Worm (Caenorhabditis elegans): ENCODE results near the gene F42G2.2.

F42G2.2 gene

DNA sequence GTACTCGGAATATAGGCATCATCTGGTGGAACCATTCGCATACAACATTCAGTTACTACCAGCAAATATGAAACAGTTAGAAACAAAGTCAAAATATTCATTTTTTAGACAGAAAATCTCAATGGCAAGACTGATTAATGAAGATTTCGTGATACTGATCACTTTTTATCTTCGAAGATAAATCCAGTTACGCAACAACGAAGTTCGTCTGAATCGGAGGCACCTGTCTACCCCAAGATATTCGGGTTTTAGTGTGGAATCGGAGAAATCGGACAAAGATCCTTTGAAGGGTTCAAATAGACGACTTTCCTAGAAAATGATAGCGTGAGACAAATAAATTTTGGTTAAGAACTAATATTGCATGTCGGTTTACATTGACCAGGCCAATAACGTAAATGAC is 26.1 kb upstream of the F42G2.2 start, which contains the start of gene F16G10.13:
Gene F16G10.13, minus strand, starts transcription at position 101 of the 400 bp plus-strand sequence.
- TF ChIP-seq egrh-3 (GFP tag; IDR thresholded peaks at IDR 0.05), result no peak
- no peak for TF ChIP-seq ceh-100 (GFP tag; IDR thresholded peaks at IDR 0.05)
- no peak for TF ChIP-seq Y79H2A.3 (GFP tag; conservative IDR thresholded peaks at IDR 0.05)
- TF ChIP-seq ZK185.1 (tag; optimal IDR thresholded peaks at IDR 0.05; ENCODE audit: poor library complexity, severe bottlenecking), result no peak
- TF ChIP-seq egl-44 (GFP tag; IDR thresholded peaks at IDR 0.05), result no peak
- no peak for TF ChIP-seq F33H1.4 (GFP tag; IDR thresholded peaks at IDR 0.05)
- no peak for TF ChIP-seq unc-130 (GFP tag; optimal IDR thresholded peaks at IDR 0.05)
- TF ChIP-seq F55B11.4 (tag; optimal IDR thresholded peaks at IDR 0.05; ENCODE audit: borderline replicate concordance, insufficient read depth), result no peak
- TF ChIP-seq B0019.2 (GFP tag; conservative IDR thresholded peaks at IDR 0.05), result no peak
- no peak for TF ChIP-seq somi-1 (GFP tag; optimal IDR thresholded peaks at IDR 0.05)
- no peak for TF ChIP-seq ccch-3 (GFP tag; optimal IDR thresholded peaks at IDR 0.05)
- TF ChIP-seq attf-5 (GFP tag; optimal IDR thresholded peaks at IDR 0.05), result no peak
- TF ChIP-seq hmg-20 (GFP tag; IDR thresholded peaks at IDR 0.05), result no peak
- TF ChIP-seq nhr-90 (tag; optimal IDR thresholded peaks at IDR 0.05), result no peak
- no peak for TF ChIP-seq rcor-1 (GFP tag; IDR thresholded peaks at IDR 0.05)
- no peak for TF ChIP-seq F57A8.1 (GFP tag; optimal IDR thresholded peaks at IDR 0.05)
- no peak for TF ChIP-seq lsl-1 (GFP tag; optimal IDR thresholded peaks at IDR 0.05)
- no peak for TF ChIP-seq dpff-1 (tag; optimal IDR thresholded peaks at IDR 0.05)

DNA sequence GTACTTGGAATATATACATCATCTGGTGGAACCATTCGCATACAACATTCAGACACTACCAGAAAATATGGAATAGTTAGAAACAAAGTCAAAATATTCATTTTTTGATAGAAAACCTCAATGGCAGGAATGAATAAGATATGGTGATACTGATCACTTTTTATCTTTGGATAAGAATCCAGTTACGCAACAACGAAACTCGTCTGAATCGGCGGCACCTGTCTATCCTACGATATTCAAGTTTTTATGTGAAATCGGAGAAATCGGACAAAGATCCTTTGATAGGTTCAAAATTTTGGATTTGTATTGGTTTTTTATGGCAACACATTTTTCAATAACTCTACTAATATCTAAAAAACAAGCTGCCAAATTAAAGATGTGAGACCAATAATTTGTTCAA is 23.1 kb upstream of the F42G2.2 start, which contains the start of gene F16G10.14:
Gene F16G10.14, minus strand, starts transcription at position 101 of the 400 bp plus-strand sequence.
- TF ChIP-seq F52B5.7 (tag; optimal IDR thresholded peaks at IDR 0.05) (no peak), F57A8.1 (GFP tag; optimal IDR thresholded peaks at IDR 0.05) (no peak), ceh-40 (GFP tag; IDR thresholded peaks at IDR 0.05) (no peak), akir-1 (GFP tag; optimal IDR thresholded peaks at IDR 0.05) (no peak), athp-1 (tag; optimal IDR thresholded peaks at IDR 0.05) (no peak), ztf-25 (GFP tag; IDR thresholded peaks at IDR 0.05) (no peak), nhr-179 (tag; optimal IDR thresholded peaks at IDR 0.05) (no peak), K11D2.4 (GFP tag; IDR thresholded peaks at IDR 0.05) (no peak), cebp-1 (GFP tag; IDR thresholded peaks at IDR 0.05) (no peak), cebp-1 (tag; optimal IDR thresholded peaks at IDR 0.05) (no peak), snpc-1.1 (tag; optimal IDR thresholded peaks at IDR 0.05; ENCODE audit: insufficient read depth) (no peak), B0019.2 (GFP tag; conservative IDR thresholded peaks at IDR 0.05) (no peak), Y53F4B.3 (GFP tag; IDR thresholded peaks at IDR 0.05) (no peak), lir-1 (GFP tag; conservative IDR thresholded peaks at IDR 0.05) (no peak)

DNA sequence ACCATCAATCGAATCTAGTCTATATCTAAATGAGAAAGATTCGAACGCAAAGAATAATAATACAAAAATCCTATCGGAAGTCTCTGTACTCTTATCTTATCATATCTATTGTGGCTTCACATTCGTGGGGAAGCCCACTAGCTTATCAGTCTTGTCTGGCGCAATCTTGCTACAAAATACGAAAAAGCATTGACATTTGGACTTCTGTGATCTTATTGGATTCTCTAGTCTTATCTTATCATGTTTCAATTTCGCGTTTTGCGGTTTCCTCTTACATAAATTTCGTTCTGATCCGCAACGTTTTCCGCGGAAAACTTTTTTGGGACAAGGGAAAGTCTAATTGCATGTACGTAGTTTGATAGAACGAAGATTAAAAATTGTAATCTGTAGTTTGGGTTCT is 22.2 kb upstream of the F42G2.2 start:
- no peak for TF ChIP-seq madf-6 (GFP tag; IDR thresholded peaks at IDR 0.05)
- TF ChIP-seq athp-1 (tag; optimal IDR thresholded peaks at IDR 0.05), result no peak
- TF ChIP-seq ztf-22 (GFP tag; optimal IDR thresholded peaks at IDR 0.05), result no peak
- TF ChIP-seq bed-1 (GFP tag; IDR thresholded peaks at IDR 0.05), result no peak
- no peak for TF ChIP-seq sea-2 (GFP tag; IDR thresholded peaks at IDR 0.05)
- TF ChIP-seq nfyb-1 (GFP tag; IDR thresholded peaks at IDR 0.05), result no peak
- TF ChIP-seq C06A6.2 (GFP tag; conservative IDR thresholded peaks at IDR 0.05), result no peak
- TF ChIP-seq aptf-3 (GFP tag; IDR thresholded peaks at IDR 0.05), result no peak
- TF ChIP-seq ccch-3 (GFP tag; optimal IDR thresholded peaks at IDR 0.05), result no peak
- TF ChIP-seq egrh-3 (GFP tag; IDR thresholded peaks at IDR 0.05), result no peak
- no peak for TF ChIP-seq madf-3 (GFP tag; IDR thresholded peaks at IDR 0.05)
- no peak for TF ChIP-seq lin-26 (GFP tag; IDR thresholded peaks at IDR 0.05)
